In genomic region chrII:4955353-4955752, ce11 we compare ENCODE assay signal across 1 worm cellular context.
TF ChIP-seq lines count a peak whose summit lies in the region.

TSS of gene pbs-3 (minus strand) at chrII:4955427.

TF ChIP-seq in whole organism, L1 larva, 84 proteins besides CTCF, POLR2A, EP300 and RAD21 (continued from another document):
- TF ChIP-seq F16B12.6 (tag; optimal IDR thresholded peaks at IDR 0.05; lab: Kevin White, UChicago), result peak; percentile 56
- no peak for TF ChIP-seq mef-2 (tag; optimal IDR thresholded peaks at IDR 0.05; lab: Kevin White, UChicago)
- peak; percentile 65 for TF ChIP-seq fkh-8 (tag; optimal IDR thresholded peaks at IDR 0.05; lab: Kevin White, UChicago)
- TF ChIP-seq lsy-2 (tag; optimal IDR thresholded peaks at IDR 0.05; lab: Kevin White, UChicago), result peak; percentile 52 to 85
- TF ChIP-seq tlp-1 (tag; optimal IDR thresholded peaks at IDR 0.05; lab: Kevin White, UChicago), result no peak
- TF ChIP-seq nhr-71 (tag; optimal IDR thresholded peaks at IDR 0.05; lab: Kevin White, UChicago), result peak; percentile 64
- no peak for TF ChIP-seq fkh-4 (tag; optimal IDR thresholded peaks at IDR 0.05; lab: Kevin White, UChicago; ENCODE audit: borderline replicate concordance)
- no peak for TF ChIP-seq ztf-4 (tag; optimal IDR thresholded peaks at IDR 0.05; lab: Kevin White, UChicago)
- TF ChIP-seq lin-15B (tag; optimal IDR thresholded peaks at IDR 0.05; lab: Kevin White, UChicago), result peak; percentile 48
- peak; percentile 19 for TF ChIP-seq hpl-2 (GFP tag; optimal IDR thresholded peaks at IDR 0.05; lab: Kevin White, UChicago)
- peak; percentile 85 for TF ChIP-seq rnt-1 (tag; optimal IDR thresholded peaks at IDR 0.05; lab: Kevin White, UChicago)
- peak; percentile 61 for TF ChIP-seq vab-15 (tag; optimal IDR thresholded peaks at IDR 0.05; lab: Kevin White, UChicago)
- no peak for TF ChIP-seq pqm-1 (tag; optimal IDR thresholded peaks at IDR 0.05; lab: Kevin White, UChicago)
- peak; percentile 37 for TF ChIP-seq swsn-7 (tag; optimal IDR thresholded peaks at IDR 0.05; lab: Kevin White, UChicago)
- TF ChIP-seq grh-1 (GFP tag; IDR thresholded peaks at IDR 0.05; lab: Robert Waterston, UW), result no peak
- no peak for TF ChIP-seq sptf-1 (tag; optimal IDR thresholded peaks at IDR 0.05; lab: Kevin White, UChicago)
- TF ChIP-seq Y116A8C.19 (tag; optimal IDR thresholded peaks at IDR 0.05; lab: Kevin White, UChicago; ENCODE audit: borderline replicate concordance), result no peak
- TF ChIP-seq nhr-237 (tag; optimal IDR thresholded peaks at IDR 0.05; lab: Kevin White, UChicago), result peak; percentile 0
- peak; percentile 23 for TF ChIP-seq aly-2 (tag; optimal IDR thresholded peaks at IDR 0.05; lab: Kevin White, UChicago)
- TF ChIP-seq nhr-76 (tag; optimal IDR thresholded peaks at IDR 0.05; lab: Kevin White, UChicago), result no peak
- TF ChIP-seq nhr-47 (tag; optimal IDR thresholded peaks at IDR 0.05; lab: Kevin White, UChicago), result peak; percentile 53
- no peak for TF ChIP-seq snpc-4 (tag; optimal IDR thresholded peaks at IDR 0.05; lab: Kevin White, UChicago)
TF ChIP-seq in whole organism, L1 larva: peak in this region for 37.
